Fruit fly (Drosophila melanogaster) whole organism, embryonic: Measurements from ENCODE around the gene CG9586.

Experiments
- Awh ChIP-seq: fragments of 200-800 bp; sonication (Bioruptor generic); IDR thresholded peaks from 2 replicates; pipeline ENCODE4, ENCODE4 v1.3.6; 2022; ENCODE audit warnings: missing biosample characterization, missing genetic modification characterization
- Bgb ChIP-seq: fragments of 200-800 bp; sonication (Bioruptor generic); IDR thresholded peaks from 2 replicates; pipeline ENCODE4 v1.3.6; 2022; ENCODE audit warnings: missing biosample characterization, missing genetic modification characterization; ENCODE audit not compliant: partially characterized antibody
- CG10209 ChIP-seq: fragments of 200-800 bp; sonication (Bioruptor generic); optimal IDR thresholded peaks from 3 replicates; lab custom pipeline; 2017; ENCODE audit warnings: missing biosample characterization, mild to moderate bottlenecking, missing genetic modification characterization, missing genetic modification reagents
- CG11085 ChIP-seq: fragments of 200-800 bp; sonication (Bioruptor generic); IDR thresholded peaks from 2 replicates; pipeline ENCODE4 v1.3.6; 2022; ENCODE audit warnings: missing biosample characterization, missing genetic modification characterization
- CG12659 ChIP-seq: fragments of 200-800 bp; sonication (Bioruptor generic); optimal IDR thresholded peaks from 3 replicates; lab custom pipeline; 2017; ENCODE audit warnings: mild to moderate bottlenecking, missing biosample characterization, missing genetic modification reagents, missing genetic modification characterization
- CG13287 ChIP-seq: fragments of 200-800 bp; sonication (Bioruptor generic); IDR thresholded peaks from 2 replicates; pipeline ENCODE4 v1.3.6; 2022; ENCODE audit warnings: missing biosample characterization, missing genetic modification characterization; ENCODE audit not compliant: partially characterized antibody
- CG13624 ChIP-seq: fragments of 200-800 bp; sonication (Bioruptor generic); optimal IDR thresholded peaks from 2 replicates; lab custom pipeline; 2016; ENCODE audit warnings: missing biosample characterization, missing genetic modification characterization
- CG14014 ChIP-seq: fragments of 200-800 bp; sonication (Bioruptor generic); IDR thresholded peaks from 2 replicates; pipeline ENCODE4 v1.3.6; 2022; ENCODE audit warnings: missing biosample characterization, missing genetic modification characterization
- CG15514 ChIP-seq: fragments of 200-800 bp; sonication (Bioruptor generic); optimal IDR thresholded peaks from 3 replicates; lab custom pipeline; 2017; ENCODE audit warnings: missing biosample characterization, missing genetic modification characterization, mild to moderate bottlenecking, moderate library complexity, missing genetic modification reagents
- CG17612 ChIP-seq: fragments of 200-800 bp; sonication (Bioruptor generic); IDR thresholded peaks from 2 replicates; pipeline ENCODE4 v1.3.6; 2022; ENCODE audit warnings: missing biosample characterization, missing genetic modification characterization
- CG1832 ChIP-seq: fragments of 200-800 bp; sonication (Bioruptor generic); optimal IDR thresholded peaks from 2 replicates; lab custom pipeline; 2017; ENCODE audit warnings: missing biosample characterization, mild to moderate bottlenecking, missing genetic modification characterization, inconsistent platforms
- CG18764 ChIP-seq: fragments of 200-800 bp; sonication (Bioruptor generic); optimal IDR thresholded peaks from 3 replicates; lab custom pipeline; 2016; ENCODE audit warnings: missing biosample characterization, missing genetic modification characterization
- CG2889 ChIP-seq: fragments of 200-800 bp; sonication (Bioruptor generic); IDR thresholded peaks from 3 replicates; pipeline ENCODE4 v1.3.6; 2022; ENCODE audit warnings: missing biosample characterization, missing genetic modification characterization
- CG6654 ChIP-seq: fragments of 200-800 bp; sonication (Bioruptor generic); optimal IDR thresholded peaks from 2 replicates; lab custom pipeline; 2017; ENCODE audit warnings: missing biosample characterization, mild to moderate bottlenecking, missing genetic modification characterization
- CG6813 ChIP-seq: fragments of 200-800 bp; sonication (Bioruptor generic); optimal IDR thresholded peaks from 2 replicates; lab custom pipeline; 2017; ENCODE audit warnings: missing biosample characterization, missing genetic modification characterization, mild to moderate bottlenecking, moderate library complexity, missing genetic modification reagents
- Deaf1 ChIP-seq: fragments of 200-800 bp; optimal IDR thresholded peaks from 3 replicates; lab custom pipeline; 2019; ENCODE audit warnings: missing biosample characterization, mild to moderate bottlenecking, missing genetic modification characterization, moderate library complexity
- Dll ChIP-seq: fragments of 200-800 bp; sonication (Bioruptor generic); IDR thresholded peaks from 4 replicates; pipeline ENCODE4 v1.3.6; 2022; ENCODE audit warnings: missing biosample characterization, missing genetic modification characterization; ENCODE audit not compliant: partially characterized antibody
- Doc3 ChIP-seq: fragments of 200-800 bp; sonication (Bioruptor generic); IDR thresholded peaks from 3 replicates; pipeline ENCODE4 v1.3.6; 2022; ENCODE audit warnings: missing biosample characterization, missing genetic modification characterization; ENCODE audit not compliant: partially characterized antibody
- E2f2 ChIP-seq: fragments of 200-800 bp; sonication (Bioruptor generic); IDR thresholded peaks from 2 replicates; pipeline ENCODE4 v1.3.6; 2022; ENCODE audit warnings: missing biosample characterization, missing genetic modification characterization
- Gug ChIP-seq: fragments of 200-800 bp; sonication (Bioruptor generic); IDR thresholded peaks from 4 replicates; pipeline ENCODE4 v1.3.6; 2022; ENCODE audit warnings: missing biosample characterization, missing genetic modification characterization
- H15 ChIP-seq: fragments of 200-800 bp; sonication (Bioruptor generic); IDR thresholded peaks from 3 replicates; pipeline ENCODE4 v1.3.6; 2022; ENCODE audit warnings: missing biosample characterization, missing genetic modification characterization
- MESR4 ChIP-seq: fragments of 200-800 bp; sonication (Bioruptor generic); optimal IDR thresholded peaks from 2 replicates; lab custom pipeline; 2018; ENCODE audit warnings: missing biosample characterization, mild to moderate bottlenecking, missing genetic modification characterization, moderate library complexity
- Mad ChIP-seq: fragments of 200-800 bp; sonication (Bioruptor generic); optimal IDR thresholded peaks from 2 replicates; lab custom pipeline; 2016; ENCODE audit warnings: missing biosample characterization, missing genetic modification characterization
- Med ChIP-seq: fragments of 200-800 bp; sonication (Bioruptor generic); peaks from one replicate; lab custom pipeline; 2016; ENCODE audit warnings: missing biosample characterization, missing genetic modification characterization, mild to moderate bottlenecking, inconsistent platforms, moderate library complexity
- Myb ChIP-seq: fragments of 200-800 bp; sonication (Bioruptor generic); optimal IDR thresholded peaks from 2 replicates; lab custom pipeline; 2016; ENCODE audit warnings: missing biosample characterization, missing genetic modification characterization
- PHDP ChIP-seq: fragments of 200-800 bp; sonication (Bioruptor generic); optimal IDR thresholded peaks from 3 replicates; lab custom pipeline; 2018; ENCODE audit warnings: missing biosample characterization, mild to moderate bottlenecking, missing genetic modification characterization, moderate library complexity
- Pdp1 ChIP-seq, 2 experiments: fragments of 200-800 bp; sonication (Bioruptor generic); optimal IDR thresholded peaks; 3 replicates each; lab custom pipeline; 2016; ENCODE audit warnings: missing biosample characterization in 2 of 2, missing genetic modification characterization in 2 of 2, mild to moderate bottlenecking in 1 of 2, moderate library complexity in 1 of 2
- Rfx ChIP-seq: fragments of 200-800 bp; sonication (Bioruptor generic); IDR thresholded peaks from 2 replicates; pipeline ENCODE4 v1.3.6; 2022; ENCODE audit warnings: missing biosample characterization, missing genetic modification characterization
- Six4 ChIP-seq: fragments of 200-800 bp; sonication (Bioruptor generic); optimal IDR thresholded peaks from 2 replicates; lab custom pipeline; 2016; ENCODE audit warnings: missing biosample characterization, missing genetic modification characterization
- Vsx1 ChIP-seq: fragments of 200-800 bp; sonication (Bioruptor generic); optimal IDR thresholded peaks from 2 replicates; lab custom pipeline; 2017; ENCODE audit warnings: missing biosample characterization, mild to moderate bottlenecking, missing genetic modification characterization, missing genetic modification reagents
- Xrp1 ChIP-seq: fragments of 200-800 bp; sonication (Bioruptor generic); IDR thresholded peaks from 2 replicates; pipeline ENCODE4 v1.3.6; 2022; ENCODE audit warnings: missing biosample characterization, missing genetic modification characterization
- abd-A ChIP-seq: fragments of 200-800 bp; sonication (Bioruptor generic); optimal IDR thresholded peaks from 3 replicates; lab custom pipeline; 2019; ENCODE audit warnings: missing biosample characterization, mild to moderate bottlenecking, missing genetic modification characterization, moderate library complexity
- ara ChIP-seq: fragments of 200-800 bp; sonication (Bioruptor generic); IDR thresholded peaks from 2 replicates; pipeline ENCODE4 v1.3.6; 2022; ENCODE audit warnings: missing biosample characterization, missing genetic modification characterization
- bab2 ChIP-seq: fragments of 200-800 bp; sonication (Bioruptor generic); optimal IDR thresholded peaks from 2 replicates; lab custom pipeline; 2016; ENCODE audit warnings: missing biosample characterization, missing genetic modification characterization
- chinmo ChIP-seq: fragments of 200-800 bp; sonication (Bioruptor generic); IDR thresholded peaks from 4 replicates; pipeline ENCODE4 v1.3.6; 2022; ENCODE audit warnings: missing biosample characterization, missing genetic modification characterization; ENCODE audit not compliant: partially characterized antibody
- crp ChIP-seq, 2 experiments: fragments of 200-800 bp; sonication (Bioruptor generic); optimal IDR thresholded peaks; 2 replicates in 1 of 2; 3 replicates in 1 of 2; lab custom pipeline; 2017; ENCODE audit warnings: missing biosample characterization in 2 of 2, missing genetic modification characterization in 2 of 2, mild to moderate bottlenecking in 1 of 2, moderate library complexity in 1 of 2
- dpn ChIP-seq, 2 experiments: fragments of 200-800 bp; sonication (Bioruptor generic); optimal IDR thresholded peaks; 3 replicates each; lab custom pipeline; 2016; ENCODE audit warnings: missing biosample characterization in 2 of 2, missing genetic modification characterization in 2 of 2
- oc ChIP-seq: fragments of 200-800 bp; sonication (Bioruptor generic); optimal IDR thresholded peaks from 2 replicates; lab custom pipeline; 2018; ENCODE audit warnings: missing biosample characterization, mild to moderate bottlenecking, missing genetic modification characterization, moderate library complexity
- pb ChIP-seq: fragments of 200-800 bp; sonication (Bioruptor generic); optimal IDR thresholded peaks from 3 replicates; lab custom pipeline; 2016; ENCODE audit warnings: missing biosample characterization, missing genetic modification characterization
- pnt ChIP-seq: fragments of 200-800 bp; sonication (Bioruptor generic); optimal IDR thresholded peaks from 3 replicates; lab custom pipeline; 2016; ENCODE audit warnings: missing biosample characterization, missing genetic modification characterization
- pros ChIP-seq: fragments of 200-800 bp; sonication (Bioruptor generic); optimal IDR thresholded peaks from 3 replicates; lab custom pipeline; 2019; ENCODE audit warnings: missing biosample characterization, mild to moderate bottlenecking, missing genetic modification characterization, moderate library complexity
- sd ChIP-seq: fragments of 200-800 bp; sonication (Bioruptor generic); optimal IDR thresholded peaks from 3 replicates; lab custom pipeline; 2018; ENCODE audit warnings: missing biosample characterization, mild to moderate bottlenecking, missing genetic modification characterization, moderate library complexity
- slbo ChIP-seq: fragments of 200-800 bp; sonication (Bioruptor generic); IDR thresholded peaks from 2 replicates; pipeline ENCODE4 v1.3.6; 2022; ENCODE audit warnings: missing biosample characterization, missing genetic modification characterization
- trh ChIP-seq: fragments of 200-800 bp; sonication (Bioruptor generic); optimal IDR thresholded peaks from 2 replicates; lab custom pipeline; 2016; ENCODE audit warnings: missing biosample characterization, missing genetic modification characterization
- unpg ChIP-seq: fragments of 200-800 bp; sonication (Bioruptor generic); optimal IDR thresholded peaks from 3 replicates; lab custom pipeline; 2018; ENCODE audit warnings: missing biosample characterization, mild to moderate bottlenecking, missing genetic modification characterization, moderate library complexity
- yki ChIP-seq: fragments of >200 bp; optimal IDR thresholded peaks from 3 replicates; lab custom pipeline; 2018
- zen2 ChIP-seq: fragments of 200-800 bp; sonication (Bioruptor generic); IDR thresholded peaks from 3 replicates; pipeline ENCODE4 v1.3.6; 2022; ENCODE audit warnings: missing biosample characterization, missing genetic modification characterization; ENCODE audit not compliant: partially characterized antibody
- zfh2 ChIP-seq: fragments of 200-800 bp; sonication (Bioruptor generic); optimal IDR thresholded peaks from 2 replicates; lab custom pipeline; 2016; ENCODE audit warnings: missing biosample characterization, missing genetic modification characterization

The CG9586 gene

dm6 chr2L:9176791-9177190, 10.5 kb upstream of the CG9586 start (continued):
- TF ChIP-seq PHDP (tag; lab: Kevin White, UChicago) (peak; percentile 19), Pdp1 (GFP tag; optimal IDR thresholded peaks at IDR 0.05; lab: Kevin White, UChicago) (peak in 1 of 2 experiments; percentile 69), Gug (GFP tag; lab: Robert Waterston, UW) (no peak), dpn (GFP tag; optimal IDR thresholded peaks at IDR 0.05; lab: Kevin White, UChicago) (no peak), Deaf1 (tag; lab: Kevin White, UChicago) (peak; percentile 17), Myb (GFP tag; lab: Kevin White, UChicago) (no peak), CG15514 (GFP tag; lab: Kevin White, UChicago) (no peak), E2f2 (0 out of 2 replicates have a peak, but pooled peaks have one; percentile 12)
- TF ChIP-seq, all 482 proteins: peak for 36

dm6 chr2L:9176114-9176553, 9.8 kb upstream of the CG9586 start:
- TF ChIP-seq Pdp1 (GFP tag; optimal IDR thresholded peaks at IDR 0.05; lab: Kevin White, UChicago) (peak in 1 of 2 experiments; percentile 21), H15 (GFP tag; lab: Robert Waterston, UW) (no peak), Med (GFP tag; lab: Kevin White, UChicago) (peak; percentile 91), trh (GFP tag; lab: Kevin White, UChicago) (no peak), crp (GFP tag; optimal IDR thresholded peaks at IDR 0.05; lab: Kevin White, UChicago) (peak in 1 of 2 experiments; percentile 37), Xrp1 (GFP tag; lab: Robert Waterston, UW) (peak; percentile 52), CG13624 (GFP tag; lab: Kevin White, UChicago) (peak; percentile 55), pnt (GFP tag; lab: Kevin White, UChicago) (no peak), abd-A (peak; percentile 68), yki (lab: Kevin White, UChicago) (peak; percentile 89), CG1832 (peak; percentile 97), Awh (GFP tag; lab: Robert Waterston, UW) (0 out of 2 replicates have a peak, but pooled peaks have one; percentile 11), zfh2 (GFP tag; lab: Kevin White, UChicago) (no peak), CG10209 (GFP tag; lab: Kevin White, UChicago) (no peak), Doc3 (GFP tag; lab: Robert Waterston, UW) (no peak), sd (tag; lab: Kevin White, UChicago) (no peak), Dll (GFP tag; lab: Robert Waterston, UW) (no peak), Rfx (peak; percentile 59), CG6813 (GFP tag; lab: Kevin White, UChicago) (peak; percentile 53), unpg (peak; percentile 24), oc (tag; lab: Kevin White, UChicago) (peak; percentile 1), CG17612 (GFP tag; lab: Robert Waterston, UW) (no peak), Mad (GFP tag; lab: Kevin White, UChicago) (peak; percentile 19), CG14014 (0 out of 2 replicates have a peak, but pooled peaks have one; percentile 34), zen2 (GFP tag; lab: Robert Waterston, UW) (peak; percentile 81), CG11085 (GFP tag; lab: Robert Waterston, UW) (no peak), CG6654 (GFP tag; lab: Kevin White, UChicago) (no peak), CG12659 (GFP tag; lab: Kevin White, UChicago) (peak; percentile 24), CG15514 (GFP tag; lab: Kevin White, UChicago) (peak; percentile 40), CG13287 (GFP tag; lab: Robert Waterston, UW) (peak; percentile 60; the same call in 1 of the 2 replicates), ara (GFP tag; lab: Robert Waterston, UW) (0 out of 2 replicates have a peak, but pooled peaks have one; percentile 28), pros (GFP tag; lab: Kevin White, UChicago) (no peak), MESR4 (no peak), pb (GFP tag; lab: Kevin White, UChicago) (peak; percentile 29), chinmo (GFP tag; lab: Robert Waterston, UW) (peak; percentile 95), Vsx1 (GFP tag; lab: Kevin White, UChicago) (no peak), CG18764 (GFP tag; lab: Kevin White, UChicago) (no peak), bab2 (GFP tag; lab: Kevin White, UChicago) (no peak), Bgb (GFP tag; lab: Robert Waterston, UW) (peak; percentile 57), slbo (no peak), CG2889 (GFP tag; lab: Robert Waterston, UW) (no peak), Six4 (no peak)
